Worm (Caenorhabditis elegans): ENCODE results near the gene C01G10.15.
A peak's percentile ranks its signal among the peaks of the same experiment; 100 is the strongest.

C01G10.15 gene

DNA sequence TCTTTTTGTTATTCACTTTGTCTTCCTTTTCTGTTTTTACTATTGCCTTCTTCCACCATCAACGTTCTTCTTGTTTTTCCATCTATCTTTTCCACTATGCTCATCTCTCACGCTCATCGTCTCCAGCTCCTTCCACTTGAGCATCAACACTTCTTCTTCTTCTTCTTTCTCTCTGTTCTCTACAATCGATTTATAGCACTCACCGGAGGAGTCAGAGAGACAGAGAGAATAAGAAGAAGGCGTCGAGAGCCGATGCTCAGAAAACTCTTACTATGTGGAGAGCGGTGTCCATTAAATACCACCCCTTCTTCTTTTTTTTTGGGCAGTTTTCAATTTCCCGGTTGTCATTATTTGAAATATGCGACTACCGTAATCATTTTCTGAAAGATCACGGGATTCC, 12.2 kb downstream of the C01G10.15 start (continued):
- TF ChIP-seq lin-39 (tag; optimal IDR thresholded peaks at IDR 0.05) (no peak), ztf-11 (tag; optimal IDR thresholded peaks at IDR 0.05) (no peak), dmd-4 (tag; optimal IDR thresholded peaks at IDR 0.05) (no peak), nhr-21 (tag; optimal IDR thresholded peaks at IDR 0.05) (no peak), mab-5 (tag; optimal IDR thresholded peaks at IDR 0.05) (peak; percentile 11), nhr-237 (tag; optimal IDR thresholded peaks at IDR 0.05) (no peak), unc-62 (GFP tag; optimal IDR thresholded peaks at IDR 0.05) (no peak)

DNA sequence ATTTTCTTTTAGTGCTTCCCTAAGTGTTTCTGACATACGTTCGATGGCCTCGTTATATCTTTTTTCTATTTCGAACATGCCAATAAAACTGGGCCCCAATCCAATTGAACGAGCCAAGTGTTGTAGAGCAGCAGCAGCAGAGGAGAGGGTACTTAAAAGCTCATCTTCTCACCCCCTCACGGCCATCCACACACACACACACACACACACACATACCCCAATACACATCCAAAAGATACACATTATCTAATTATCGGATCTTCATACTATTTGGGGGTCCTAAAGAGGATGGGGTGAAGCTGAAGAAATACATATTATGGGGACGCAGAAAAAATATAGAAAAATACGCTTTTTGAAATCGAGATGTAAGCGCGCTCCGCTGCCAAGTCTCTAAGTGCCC, 14.4 kb downstream of the C01G10.15 start:
- no peak for TF ChIP-seq unc-62 (GFP tag; optimal IDR thresholded peaks at IDR 0.05)
- no peak for TF ChIP-seq nhr-11 (tag; optimal IDR thresholded peaks at IDR 0.05)
- no peak for TF ChIP-seq sma-9 (GFP tag; optimal IDR thresholded peaks at IDR 0.05)
- TF ChIP-seq sma-9 (tag; optimal IDR thresholded peaks at IDR 0.05): no peak
- no peak for TF ChIP-seq mbf-1 (tag; optimal IDR thresholded peaks at IDR 0.05)
- TF ChIP-seq unc-55 (GFP tag; optimal IDR thresholded peaks at IDR 0.05): no peak

DNA sequence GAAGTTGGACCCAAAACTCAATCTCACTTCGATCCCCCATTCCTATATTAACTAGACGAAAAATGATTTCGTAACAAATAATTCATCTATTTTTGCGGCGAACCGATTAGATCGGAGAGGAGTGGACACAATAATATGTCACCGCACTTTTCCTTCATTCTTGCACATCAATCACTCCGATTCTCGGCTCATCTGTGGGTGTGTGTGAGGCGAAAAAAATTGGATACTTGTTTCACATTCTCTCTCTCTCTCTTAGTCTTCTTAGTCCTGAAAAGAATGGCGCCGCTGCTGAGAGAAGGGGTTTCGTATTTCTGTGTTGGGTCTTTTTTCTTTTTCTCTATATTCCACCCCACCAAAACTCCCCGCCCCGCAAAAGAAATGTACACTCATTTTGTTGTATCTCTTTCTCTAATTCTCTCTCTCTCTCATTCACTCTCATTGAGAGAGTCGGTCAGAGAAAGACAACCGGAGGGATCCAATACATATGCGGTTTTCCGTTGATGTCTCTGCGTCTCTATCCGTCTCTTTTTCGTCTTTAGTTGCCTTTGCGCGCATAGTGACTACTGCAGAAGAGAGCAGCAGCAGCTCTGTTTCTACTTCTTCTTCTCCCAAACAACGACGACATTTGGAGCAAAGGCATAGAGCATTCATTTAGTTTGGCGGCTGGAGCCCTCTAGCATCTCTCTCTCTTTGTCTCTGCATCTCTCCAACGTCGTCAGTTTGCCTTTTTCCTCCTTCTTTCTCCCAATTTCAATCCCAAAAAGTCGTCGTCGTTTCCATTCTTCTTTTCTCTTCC, 15.9 kb downstream of the C01G10.15 start, which contains the start of gene unc-76:
TSS of gene unc-76 (plus strand) at position 746 of the 796 bp plus-strand sequence.
- TF ChIP-seq R02D3.7 (tag; optimal IDR thresholded peaks at IDR 0.05): peak; percentile 13
- TF ChIP-seq unc-39 (tag; optimal IDR thresholded peaks at IDR 0.05): peak; percentile 28
- TF ChIP-seq unc-55 (GFP tag; optimal IDR thresholded peaks at IDR 0.05): peak; percentile 58
- peak; percentile 94 for TF ChIP-seq F13H6.1 (tag; optimal IDR thresholded peaks at IDR 0.05)
- peak; percentile 33 for TF ChIP-seq sma-3 (GFP tag; optimal IDR thresholded peaks at IDR 0.05)
- peak; percentile 47 for TF ChIP-seq lin-39 (tag; optimal IDR thresholded peaks at IDR 0.05)
- peak; percentile 92 for TF ChIP-seq nhr-129 (tag; optimal IDR thresholded peaks at IDR 0.05)
- no peak for TF ChIP-seq nhr-10 (tag; optimal IDR thresholded peaks at IDR 0.05)
- peak; percentile 6 for TF ChIP-seq unc-62 (GFP tag; optimal IDR thresholded peaks at IDR 0.05)
- peak; percentile 84 for TF ChIP-seq sma-9 (GFP tag; optimal IDR thresholded peaks at IDR 0.05)
- TF ChIP-seq sma-9 (tag; optimal IDR thresholded peaks at IDR 0.05): no peak
- TF ChIP-seq Y55F3AM.14 (GFP tag; optimal IDR thresholded peaks at IDR 0.05): peak; percentile 77
- TF ChIP-seq elt-3 (tag; optimal IDR thresholded peaks at IDR 0.05): no peak
- TF ChIP-seq dmd-4 (tag; optimal IDR thresholded peaks at IDR 0.05): no peak
- TF ChIP-seq ztf-1 (GFP tag; conservative IDR thresholded peaks at IDR 0.05): no peak
- TF ChIP-seq zag-1 (tag; optimal IDR thresholded peaks at IDR 0.05): peak; percentile 79
- TF ChIP-seq mdl-1 (tag; optimal IDR thresholded peaks at IDR 0.05): peak in 1 of 2 experiments; percentile 73
- TF ChIP-seq nhr-12 (tag; optimal IDR thresholded peaks at IDR 0.05): no peak
- TF ChIP-seq sem-4 (tag; optimal IDR thresholded peaks at IDR 0.05): peak; percentile 25
- TF ChIP-seq C34F6.9 (tag; optimal IDR thresholded peaks at IDR 0.05): peak; percentile 96
- peak; percentile 88 for TF ChIP-seq crh-2 (tag; optimal IDR thresholded peaks at IDR 0.05)
- TF ChIP-seq egl-27 (tag; optimal IDR thresholded peaks at IDR 0.05): peak; percentile 83
- TF ChIP-seq lsy-2 (tag; optimal IDR thresholded peaks at IDR 0.05): peak; percentile 50 to 87
- peak; percentile 42 for TF ChIP-seq nhr-25 (tag; optimal IDR thresholded peaks at IDR 0.05)
- TF ChIP-seq mab-5 (tag; optimal IDR thresholded peaks at IDR 0.05): peak; percentile 86
- TF ChIP-seq ztf-4 (tag; optimal IDR thresholded peaks at IDR 0.05): peak; percentile 40
- peak; percentile 45 for TF ChIP-seq nhr-21 (tag; optimal IDR thresholded peaks at IDR 0.05)
- peak; percentile 68 for TF ChIP-seq fos-1 (tag; optimal IDR thresholded peaks at IDR 0.05)
- TF ChIP-seq lin-13 (GFP tag; optimal IDR thresholded peaks at IDR 0.05): peak; percentile 75
- no peak for TF ChIP-seq nhr-23 (tag; optimal IDR thresholded peaks at IDR 0.05)

ce11 chrV:15069435-15069985, 17.6 kb downstream of the C01G10.15 start:
- TF ChIP-seq lsy-2 (tag; optimal IDR thresholded peaks at IDR 0.05) (peak in 1 of 2 experiments; percentile 70), unc-39 (tag; optimal IDR thresholded peaks at IDR 0.05) (no peak)

DNA sequence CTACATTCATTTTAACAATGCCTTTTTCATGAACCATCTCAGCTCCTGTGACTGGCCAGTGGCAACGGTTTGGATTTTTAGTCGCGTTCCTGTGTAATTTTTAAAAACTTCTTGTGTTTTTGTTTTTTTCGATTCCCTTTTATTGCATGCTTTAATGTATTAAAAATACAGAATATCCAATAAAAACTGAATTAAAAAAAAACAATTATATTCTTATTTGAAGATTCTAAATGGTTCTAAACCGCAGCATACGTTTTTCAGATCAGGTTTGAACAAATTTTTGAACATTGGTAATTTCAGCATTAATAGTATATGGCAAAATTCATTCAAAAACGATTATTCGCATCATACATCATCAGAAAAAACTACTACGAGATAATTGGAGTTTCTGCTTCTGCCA, 18.7 kb downstream of the C01G10.15 start, which contains the start of gene dnj-3:
TSS of gene dnj-3 (plus strand) at position 301 of the 400 bp plus-strand sequence.
- TF ChIP-seq lsy-2 (tag; optimal IDR thresholded peaks at IDR 0.05) (no peak), ztf-11 (tag; optimal IDR thresholded peaks at IDR 0.05) (no peak), mdl-1 (tag; optimal IDR thresholded peaks at IDR 0.05) (no peak), ztf-4 (tag; optimal IDR thresholded peaks at IDR 0.05) (no peak), dmd-4 (tag; optimal IDR thresholded peaks at IDR 0.05) (no peak), ceh-82 (tag; optimal IDR thresholded peaks at IDR 0.05) (no peak), blmp-1 (tag; optimal IDR thresholded peaks at IDR 0.05; ENCODE audit: insufficient read depth) (no peak), R02D3.7 (tag; optimal IDR thresholded peaks at IDR 0.05) (no peak), snpc-4 (tag; optimal IDR thresholded peaks at IDR 0.05) (no peak), aly-2 (tag; optimal IDR thresholded peaks at IDR 0.05) (no peak), zag-1 (tag; optimal IDR thresholded peaks at IDR 0.05) (no peak), lin-11 (tag; optimal IDR thresholded peaks at IDR 0.05) (no peak), peb-1 (tag; optimal IDR thresholded peaks at IDR 0.05) (no peak)
